Fruit fly (Drosophila melanogaster): ENCODE results near the gene Sf3a1.

Gene Sf3a1

dm6 chr3R:17002218-17003110 is at the start of gene Sf3a1, which contains the start of gene Irc (continued):
- no peak for TF ChIP-seq CG6689 (GFP tag; IDR thresholded peaks at IDR 0.05)
- TF ChIP-seq z (GFP tag; IDR thresholded peaks at IDR 0.05) = no peak
- peak; percentile 57 for TF ChIP-seq mam (GFP tag; optimal IDR thresholded peaks at IDR 0.05)
- TF ChIP-seq crp (GFP tag; optimal IDR thresholded peaks at IDR 0.05) = no peak
- TF ChIP-seq fd3F (GFP tag; optimal IDR thresholded peaks at IDR 0.05) = no peak
- TF ChIP-seq nerfin-2 (GFP tag; IDR thresholded peaks at IDR 0.05; ENCODE audit: partially characterized antibody) = peak; percentile 91
- no peak for TF ChIP-seq kah (GFP tag; optimal IDR thresholded peaks at IDR 0.05)
- TF ChIP-seq sna (GFP tag; IDR thresholded peaks at IDR 0.05; ENCODE audit: partially characterized antibody) = peak; percentile 89
- peak; percentile 87 for TF ChIP-seq row (GFP tag; IDR thresholded peaks at IDR 0.05)
- TF ChIP-seq Hr3 (GFP tag; optimal IDR thresholded peaks at IDR 0.05) = no peak
- peak; percentile 98 for TF ChIP-seq wek (GFP tag; optimal IDR thresholded peaks at IDR 0.05)
- TF ChIP-seq Gug (GFP tag; IDR thresholded peaks at IDR 0.05) = no peak; the same call in 3 of the 4 replicates
- no peak for TF ChIP-seq Dfd (GFP tag; optimal IDR thresholded peaks at IDR 0.05)
- TF ChIP-seq CG17912 (GFP tag; optimal IDR thresholded peaks at IDR 0.05) = no peak
- TF ChIP-seq mirr (GFP tag; optimal IDR thresholded peaks at IDR 0.05) = no peak
- TF ChIP-seq dm (GFP tag; optimal IDR thresholded peaks at IDR 0.05) = peak; percentile 44
- peak; percentile 89 for TF ChIP-seq Dref (GFP tag; IDR thresholded peaks at IDR 0.05)
- peak; percentile 51; the same call in 1 of the 2 replicates for TF ChIP-seq CG3847 (GFP tag; IDR thresholded peaks at IDR 0.05)
- no peak for TF ChIP-seq CkIIα-i1 (GFP tag; IDR thresholded peaks at IDR 0.05)
- TF ChIP-seq Dek (tag; optimal IDR thresholded peaks at IDR 0.05) = no peak
- TF ChIP-seq zf30C (GFP tag; optimal IDR thresholded peaks at IDR 0.05) = no peak
- no peak for TF ChIP-seq Poxn (GFP tag; IDR thresholded peaks at IDR 0.05)
- TF ChIP-seq pfk (GFP tag; optimal IDR thresholded peaks at IDR 0.05) = no peak
- TF ChIP-seq gt (GFP tag; IDR thresholded peaks at IDR 0.05) = no peak
- TF ChIP-seq CG1603 (tag; optimal IDR thresholded peaks at IDR 0.05) = peak; percentile 81
- no peak for TF ChIP-seq CG5953 (GFP tag; IDR thresholded peaks at IDR 0.05)
- no peak for TF ChIP-seq HLHmδ (GFP tag; optimal IDR thresholded peaks at IDR 0.05)
- no peak for TF ChIP-seq Atf3 (GFP tag; optimal IDR thresholded peaks at IDR 0.05)
- no peak for TF ChIP-seq sens-2 (GFP tag; IDR thresholded peaks at IDR 0.05)
- no peak for TF ChIP-seq CG4854 (GFP tag; optimal IDR thresholded peaks at IDR 0.05)
- TF ChIP-seq CG10147 (GFP tag; optimal IDR thresholded peaks at IDR 0.05) = no peak
- peak; percentile 87 for TF ChIP-seq HmgD (GFP tag; optimal IDR thresholded peaks at IDR 0.05)
- TF ChIP-seq CG2199 (GFP tag; IDR thresholded peaks at IDR 0.05) = peak; percentile 71; the same call in 1 of the 3 replicates
- TF ChIP-seq CG18262 (tag; optimal IDR thresholded peaks at IDR 0.05) = peak; percentile 3
- TF ChIP-seq D19B (GFP tag; optimal IDR thresholded peaks at IDR 0.05) = no peak
- no peak for TF ChIP-seq luna (GFP tag; optimal IDR thresholded peaks at IDR 0.05)
- no peak for TF ChIP-seq tll (GFP tag; optimal IDR thresholded peaks at IDR 0.05)
- no peak for TF ChIP-seq CG15696 (tag; optimal IDR thresholded peaks at IDR 0.05)
- TF ChIP-seq ase (GFP tag; IDR thresholded peaks at IDR 0.05) = no peak
- TF ChIP-seq croc (GFP tag; conservative IDR thresholded peaks at IDR 0.05) = no peak
- TF ChIP-seq Oaz (GFP tag; IDR thresholded peaks at IDR 0.05) = no peak
- TF ChIP-seq ash1 (GFP tag; optimal IDR thresholded peaks at IDR 0.05) = no peak
- no peak for TF ChIP-seq CG9437 (GFP tag; optimal IDR thresholded peaks at IDR 0.05)
- no peak for TF ChIP-seq CG7928 (GFP tag; optimal IDR thresholded peaks at IDR 0.05)
- 0 out of 3 replicates have a peak, but pooled peaks have one; percentile 17 for TF ChIP-seq CG11456 (GFP tag; IDR thresholded peaks at IDR 0.05)
- TF ChIP-seq ham (GFP tag; IDR thresholded peaks at IDR 0.05) = no peak
- peak; percentile 52 for TF ChIP-seq gro (GFP tag; optimal IDR thresholded peaks at IDR 0.05)
- peak; percentile 91 for TF ChIP-seq CG34376 (GFP tag; optimal IDR thresholded peaks at IDR 0.05)
- peak; percentile 1 for TF ChIP-seq bcd (GFP tag; optimal IDR thresholded peaks at IDR 0.05)
